Worm (Caenorhabditis elegans) whole organism, midembryonic: ENCODE results near the gene F38A1.6.

Experiments
- T22C8.4 ChIP-seq: fragments of 200-800 bp; sonication (Bioruptor generic); IDR thresholded peaks from 2 replicates; pipeline ENCODE4 v1.3.6; 2022; ENCODE audit warnings: missing genetic modification characterization, missing compliant biosample characterization
- cog-1 ChIP-seq: sonication (generic microtip); optimal IDR thresholded peaks from 2 replicates; lab custom pipeline; 2016; ENCODE audit warnings: missing genetic modification characterization, missing compliant biosample characterization
- flt-1 ChIP-seq: fragments of 200-800 bp; sonication (Bioruptor generic); IDR thresholded peaks from 2 replicates; pipeline ENCODE4 v1.3.6; 2022; ENCODE audit warnings: missing genetic modification characterization, missing compliant biosample characterization
- klf-2 ChIP-seq: fragments of 200-800 bp; sonication (Bioruptor generic); conservative IDR thresholded peaks from 2 replicates; pipeline ENCODE4 v1.3.6; 2022; ENCODE audit warnings: missing genetic modification reagents, missing genetic modification characterization, missing compliant biosample characterization
- med-1 ChIP-seq: sonication (generic microtip); optimal IDR thresholded peaks from 2 replicates; lab custom pipeline; 2017; ENCODE audit warnings: missing genetic modification characterization, mild to moderate bottlenecking, missing compliant biosample characterization, antibody characterized with exemption, missing genetic modification reagents; ENCODE audit not compliant: insufficient read depth
- ref-1 ChIP-seq: fragments of 200-800 bp; sonication (Bioruptor generic); conservative IDR thresholded peaks from 2 replicates; pipeline ENCODE4 v1.3.6; 2022; ENCODE audit warnings: missing genetic modification reagents, missing genetic modification characterization, missing compliant biosample characterization
- tab-1 ChIP-seq: fragments of 200-800 bp; sonication (Bioruptor generic); IDR thresholded peaks from 2 replicates; pipeline ENCODE4 v1.3.6; 2022; ENCODE audit warnings: missing genetic modification characterization, missing compliant biosample characterization
- ztf-23 ChIP-seq: fragments of 200-800 bp; sonication (Bioruptor generic); IDR thresholded peaks from 2 replicates; pipeline ENCODE4 v1.3.6; 2022; ENCODE audit warnings: missing genetic modification reagents, missing genetic modification characterization, missing compliant biosample characterization
- ztf-29 ChIP-seq: fragments of 200-800 bp; sonication (Bioruptor generic); IDR thresholded peaks from 2 replicates; pipeline ENCODE4 v1.3.6; 2022; ENCODE audit warnings: missing genetic modification reagents, missing genetic modification characterization, missing compliant biosample characterization

The F38A1.6 gene

ce11 chrIV:1215536-1215935, 36.1 kb upstream of the F38A1.6 start:
- no peak for TF ChIP-seq tab-1 (GFP tag; lab: Robert Waterston, UW)
- no peak for TF ChIP-seq ztf-23

ce11 chrIV:1216290-1216689, 35.4 kb upstream of the F38A1.6 start, which contains the start of gene W09G12.9:
W09G12.9 (plus strand) TSS chrIV:1216590.
- TF ChIP-seq klf-2 (no peak), T22C8.4 (GFP tag; lab: Robert Waterston, UW) (no peak), med-1 (GFP tag; lab: Kevin White, UChicago) (no peak), cog-1 (tag; lab: Kevin White, UChicago) (no peak), flt-1 (GFP tag; lab: Robert Waterston, UW) (no peak), tab-1 (GFP tag; lab: Robert Waterston, UW) (no peak), ztf-29 (GFP tag; lab: Robert Waterston, UW) (no peak), ztf-23 (no peak), ref-1 (GFP tag; lab: Robert Waterston, UW) (no peak)

DNA sequence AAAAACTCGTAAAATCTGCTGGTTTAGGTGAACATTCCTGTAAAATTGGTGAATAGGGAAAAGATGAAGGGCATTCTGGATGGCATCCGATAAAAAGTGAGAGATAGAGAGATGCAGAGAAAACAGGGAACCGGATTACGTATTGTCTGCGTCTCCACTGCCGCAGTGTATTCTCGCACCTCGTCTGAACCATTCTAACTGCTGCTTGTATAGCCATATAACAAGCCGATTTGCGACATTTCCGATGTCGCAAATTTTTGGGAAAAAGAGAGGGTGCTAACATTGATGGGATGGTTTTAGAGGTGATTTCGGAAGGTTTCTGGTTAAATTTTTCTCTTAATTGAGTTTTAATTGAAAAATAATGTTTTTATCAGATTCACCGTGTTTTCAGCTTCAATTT, 30.5 kb upstream of the F38A1.6 start, which contains the start of gene W09G12.10:
W09G12.10 (minus strand) TSS at position 121 of the 400 bp plus-strand sequence.
- no peak for TF ChIP-seq T22C8.4 (GFP tag; lab: Robert Waterston, UW)
- no peak for TF ChIP-seq tab-1 (GFP tag; lab: Robert Waterston, UW)
- TF ChIP-seq cog-1 (tag; lab: Kevin White, UChicago), result no peak
- no peak for TF ChIP-seq med-1 (GFP tag; lab: Kevin White, UChicago)
- no peak for TF ChIP-seq flt-1 (GFP tag; lab: Robert Waterston, UW)
- no peak for TF ChIP-seq ztf-29 (GFP tag; lab: Robert Waterston, UW)
- TF ChIP-seq ztf-23, result no peak
- TF ChIP-seq klf-2, result no peak
- TF ChIP-seq ref-1 (GFP tag; lab: Robert Waterston, UW), result no peak

- TF ChIP-seq cog-1 (tag; lab: Kevin White, UChicago), result no peak
- no peak for TF ChIP-seq flt-1 (GFP tag; lab: Robert Waterston, UW)
- no peak for TF ChIP-seq klf-2
- TF ChIP-seq ref-1 (GFP tag; lab: Robert Waterston, UW), result no peak
- no peak for TF ChIP-seq ztf-23
- TF ChIP-seq T22C8.4 (GFP tag; lab: Robert Waterston, UW), result no peak
- no peak for TF ChIP-seq med-1 (GFP tag; lab: Kevin White, UChicago)
- no peak for TF ChIP-seq tab-1 (GFP tag; lab: Robert Waterston, UW)
- no peak for TF ChIP-seq ztf-29 (GFP tag; lab: Robert Waterston, UW)
These were observed 26.9 kb upstream of the F38A1.6 start for ce11 chrIV:1224781-1225180.

- no peak for TF ChIP-seq tab-1 (GFP tag; lab: Robert Waterston, UW)
- TF ChIP-seq T22C8.4 (GFP tag; lab: Robert Waterston, UW), result no peak
- TF ChIP-seq flt-1 (GFP tag; lab: Robert Waterston, UW), result no peak
- no peak for TF ChIP-seq klf-2
- TF ChIP-seq ref-1 (GFP tag; lab: Robert Waterston, UW), result no peak
These were observed 25.9 kb upstream of the F38A1.6 start, which contains the start of gene W09G12.8 for ce11 chrIV:1225596-1226232. W09G12.8 (plus strand) TSS chrIV:1226182.

DNA sequence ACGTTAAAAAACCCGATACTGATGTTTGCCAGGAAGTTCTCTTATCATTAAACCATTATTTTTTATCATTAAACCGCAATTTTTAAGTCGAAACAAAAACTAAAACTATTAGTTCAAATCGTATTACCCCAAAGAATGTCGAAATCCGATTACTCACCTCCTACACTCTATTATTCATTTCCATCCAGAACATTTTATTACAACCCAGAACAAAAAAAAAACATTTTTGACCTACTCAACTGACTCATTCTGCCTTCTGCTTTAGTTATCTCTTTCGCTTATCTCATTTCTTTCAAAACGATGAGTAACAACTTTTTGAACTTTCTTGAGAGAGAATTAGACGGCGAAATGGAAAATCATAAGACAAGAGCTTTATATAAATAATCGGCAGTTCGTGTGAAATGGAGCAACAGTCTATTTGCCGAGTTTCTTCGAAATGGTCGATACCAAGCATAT, 23.0 kb upstream of the F38A1.6 start, which contains the start of gene W09G12.7:
W09G12.7 (plus strand) TSS at position 406 of the 456 bp plus-strand sequence.
- TF ChIP-seq med-1 (GFP tag; lab: Kevin White, UChicago), result no peak
- TF ChIP-seq ztf-29 (GFP tag; lab: Robert Waterston, UW), result no peak
- no peak for TF ChIP-seq ztf-23
- no peak for TF ChIP-seq T22C8.4 (GFP tag; lab: Robert Waterston, UW)
- no peak for TF ChIP-seq tab-1 (GFP tag; lab: Robert Waterston, UW)
- no peak for TF ChIP-seq flt-1 (GFP tag; lab: Robert Waterston, UW)
- TF ChIP-seq klf-2, result no peak
- TF ChIP-seq ref-1 (GFP tag; lab: Robert Waterston, UW), result no peak
- no peak for TF ChIP-seq cog-1 (tag; lab: Kevin White, UChicago)

- no peak for TF ChIP-seq klf-2
- TF ChIP-seq tab-1 (GFP tag; lab: Robert Waterston, UW), result no peak
These were observed 20.1 kb upstream of the F38A1.6 start, which contains the start of gene W09G12.6 for ce11 chrIV:1231589-1231988. W09G12.6 (plus strand) TSS chrIV:1231889.

DNA sequence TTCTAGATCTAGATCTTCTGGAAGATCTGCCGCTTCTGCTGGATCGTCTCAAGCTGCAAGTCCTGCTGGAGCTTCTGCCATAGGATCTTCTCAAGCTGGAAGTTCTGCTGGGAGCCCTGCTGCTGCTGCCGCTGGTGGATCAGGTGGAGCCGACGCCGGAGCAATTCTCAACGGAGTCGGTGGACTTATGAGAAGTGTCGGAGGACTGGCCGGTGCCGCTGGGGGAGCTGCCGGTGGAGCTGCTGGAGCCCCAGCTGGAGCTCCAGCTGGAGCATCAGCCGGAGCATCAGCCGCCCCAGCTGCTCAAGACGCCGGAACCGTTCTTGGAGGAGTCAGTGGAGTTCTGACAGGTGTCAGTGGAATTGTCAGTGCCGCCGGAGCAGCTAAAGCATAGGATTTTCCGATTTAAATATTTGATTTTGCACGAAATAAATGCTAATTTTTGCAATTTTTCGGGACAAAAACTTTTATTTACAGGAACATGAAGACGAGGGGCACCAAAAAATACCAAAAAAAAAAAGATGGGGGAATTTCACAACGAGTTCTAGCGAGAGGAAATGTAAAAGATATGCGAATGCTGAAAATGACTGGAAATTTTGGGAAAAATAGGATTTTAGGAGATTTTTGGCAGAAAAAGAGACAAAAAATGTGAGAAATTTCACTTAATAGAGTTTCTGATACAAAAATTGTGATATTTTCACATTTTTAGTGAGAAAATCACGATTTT, 19.1 kb upstream of the F38A1.6 start:
- TF ChIP-seq T22C8.4 (GFP tag; lab: Robert Waterston, UW) (no peak), med-1 (GFP tag; lab: Kevin White, UChicago) (no peak), flt-1 (GFP tag; lab: Robert Waterston, UW) (no peak)

ce11 chrIV:1234780-1235179, 16.9 kb upstream of the F38A1.6 start:
- TF ChIP-seq ztf-29 (GFP tag; lab: Robert Waterston, UW) (no peak), T22C8.4 (GFP tag; lab: Robert Waterston, UW) (peak; percentile 56)

DNA sequence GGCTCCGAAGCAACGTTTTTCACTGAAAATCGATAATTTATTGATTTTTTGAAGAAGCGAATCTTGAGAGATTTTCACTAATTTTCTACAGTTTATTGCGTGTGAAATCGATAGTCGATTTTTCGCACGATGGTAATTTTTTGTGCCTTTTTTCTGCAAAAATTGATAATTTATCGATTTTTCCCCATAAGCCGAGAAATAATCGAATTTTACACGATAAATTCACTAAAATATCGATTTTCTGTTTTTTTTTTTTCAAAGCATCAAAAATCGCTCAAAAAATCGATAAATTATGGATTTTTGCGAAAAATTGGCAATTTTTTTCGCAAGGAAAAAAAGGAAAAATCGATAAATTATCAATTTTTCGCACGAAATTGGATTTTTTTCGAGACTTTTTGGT, 15.9 kb upstream of the F38A1.6 start:
- TF ChIP-seq cog-1 (tag; lab: Kevin White, UChicago), result no peak
- TF ChIP-seq ztf-23, result no peak
- TF ChIP-seq T22C8.4 (GFP tag; lab: Robert Waterston, UW), result peak; percentile 67
